Worm (Caenorhabditis elegans) whole organism, L3 larva: Measurements from ENCODE around the gene ZK250.14.

Experiments
- ceh-28 ChIP-seq: fragments of 150-350 bp; optimal IDR thresholded peaks from 2 replicates; lab custom pipeline; 2014; ENCODE audit warnings: missing biosample characterization, missing genetic modification reagents, missing genetic modification characterization
- elt-2 ChIP-seq: sonication (generic microtip); optimal IDR thresholded peaks from 2 replicates; lab custom pipeline; 2016; ENCODE audit warnings: missing genetic modification reagents, mild to moderate bottlenecking, missing genetic modification characterization, missing compliant biosample characterization
- nhr-11 ChIP-seq: fragments of 150-350 bp; optimal IDR thresholded peaks from 2 replicates; lab custom pipeline; 2014; ENCODE audit warnings: missing biosample characterization, missing genetic modification characterization
- ztf-11 ChIP-seq: fragments of 150-350 bp; optimal IDR thresholded peaks from 2 replicates; lab custom pipeline; 2014; ENCODE audit warnings: missing biosample characterization, missing genetic modification characterization

- TF ChIP-seq elt-2 (tag; lab: Kevin White, UChicago) (no peak), ceh-28 (no peak), nhr-11 (tag; lab: Kevin White, UChicago) (no peak), ztf-11 (tag; lab: Kevin White, UChicago) (no peak)
Observed at ce11 chrII:1926162-1926561, 18.8 kb downstream of the ZK250.14 start, which contains the start of gene F52C6.2.
